Fruit fly (Drosophila melanogaster) S2 (cell line): ENCODE measurements around the gene mRpS24.

Source experiments
- CG8478 ChIP-seq: fragments of >200 bp; optimal IDR thresholded peaks from 2 replicates; lab custom pipeline; 2018
- CTCF ChIP-seq, 2 experiments: fragments of >200 bp; optimal IDR thresholded peaks; 2 replicates each; lab custom pipeline; 2018

- TF ChIP-seq CTCF (optimal IDR thresholded peaks at IDR 0.05; lab: Kevin White, UChicago) = no peak
- TF ChIP-seq CG8478 (lab: Kevin White, UChicago) = no peak
Observed at dm6 chr3R:24162774-24163555, at the start of gene mRpS24.
